Fruit fly (Drosophila melanogaster) whole organism, prepupa: ENCODE results near the gene Naxe.

Source experiments
- CG11902 ChIP-seq: fragments of 200-800 bp; sonication (Bioruptor generic); optimal IDR thresholded peaks from 3 replicates; lab custom pipeline; 2016; ENCODE audit warnings: missing biosample characterization, missing genetic modification characterization
- CG3032 ChIP-seq: fragments of 200-800 bp; optimal IDR thresholded peaks from 2 replicates; lab custom pipeline; 2019; ENCODE audit warnings: missing biosample characterization, mild to moderate bottlenecking, missing genetic modification characterization, moderate library complexity
- fkh ChIP-seq: fragments of 200-800 bp; sonication (Bioruptor generic); optimal IDR thresholded peaks from 3 replicates; lab custom pipeline; 2017; ENCODE audit warnings: missing biosample characterization, mild to moderate bottlenecking, missing genetic modification characterization, moderate library complexity
- svp ChIP-seq: fragments of 200-800 bp; sonication (Bioruptor generic); peaks from one replicate; lab custom pipeline; 2016; ENCODE audit warnings: missing biosample characterization, missing genetic modification characterization
- vri ChIP-seq: fragments of 200-800 bp; sonication (Bioruptor generic); optimal IDR thresholded peaks from 3 replicates; lab custom pipeline; 2016; ENCODE audit warnings: missing biosample characterization, mild to moderate bottlenecking, missing genetic modification characterization

DNA sequence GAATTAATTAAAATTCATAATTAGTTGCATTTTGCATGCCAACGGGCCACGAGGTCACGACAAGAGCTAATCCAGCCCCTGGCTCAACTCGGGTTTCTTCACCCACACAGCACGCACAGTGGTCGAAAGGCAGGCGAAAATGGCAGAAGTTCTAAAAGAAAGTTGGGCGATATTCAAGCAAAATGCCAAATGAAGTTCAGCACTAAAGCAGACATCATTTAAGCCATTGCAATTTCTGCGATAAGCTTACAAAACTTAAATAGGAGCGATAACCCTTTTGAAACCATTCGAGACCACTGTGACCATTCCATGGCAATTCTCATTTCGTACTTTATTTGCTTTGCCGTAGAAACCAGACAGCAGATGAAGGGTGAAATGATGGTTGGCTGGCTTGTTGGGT is 18.4 kb downstream of the Naxe start:
- TF ChIP-seq CG11902 (GFP tag; lab: Kevin White, UChicago) (peak; percentile 44), CG3032 (tag; lab: Kevin White, UChicago) (peak; percentile 45), svp (GFP tag; lab: Kevin White, UChicago) (peak; percentile 80), fkh (no peak), vri (peak; percentile 41)
